Fruit fly (Drosophila melanogaster): ENCODE results near the gene CAH8.

CAH8 gene

DNA sequence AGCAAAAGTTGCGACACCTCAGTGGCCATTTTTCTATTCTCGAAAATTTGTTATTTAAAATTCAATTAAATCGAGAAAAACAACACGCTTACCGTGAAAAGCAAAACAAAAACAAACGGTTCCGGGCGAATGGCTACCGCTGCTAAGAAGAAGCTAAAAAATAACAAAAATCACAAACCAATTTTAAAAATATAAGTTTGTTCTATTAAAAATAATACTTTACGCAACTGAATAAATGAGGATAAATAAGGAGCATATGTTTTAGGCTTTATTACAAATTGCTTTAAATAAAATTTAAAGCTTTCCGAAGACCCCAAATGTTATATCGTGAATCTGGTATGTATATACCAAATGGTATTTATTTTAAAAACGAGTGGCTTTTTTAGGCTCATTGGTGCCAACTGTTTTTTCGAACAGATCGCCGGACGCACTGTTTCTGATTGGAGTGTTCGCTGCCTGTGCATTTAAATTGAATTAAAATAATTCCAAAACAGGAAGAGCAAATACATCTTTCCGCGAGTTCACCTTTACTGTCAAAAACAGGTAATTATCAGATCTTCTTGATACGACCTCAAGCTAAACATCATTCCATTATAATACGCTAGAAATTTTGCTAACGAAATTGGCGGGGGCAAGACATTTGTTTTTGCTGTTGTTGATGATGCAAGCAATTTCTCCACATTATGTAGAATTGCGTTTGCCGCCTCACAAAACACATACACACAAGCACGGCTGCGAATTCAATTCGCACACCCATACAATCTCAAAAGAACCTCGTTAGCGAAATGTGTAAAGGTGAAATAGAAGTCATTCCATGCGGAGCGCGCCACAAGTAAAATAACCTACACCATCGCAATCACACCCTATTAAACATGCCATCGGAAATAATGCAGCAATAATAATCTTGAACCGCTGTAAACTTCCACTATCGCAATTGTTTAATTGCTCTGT lies 22.1 kb downstream of the CAH8 start, which contains the start of the genes Polr3F and PyK (continued):
- TF ChIP-seq Hand (GFP tag; optimal IDR thresholded peaks at IDR 0.05) (no peak), nau (GFP tag; optimal IDR thresholded peaks at IDR 0.05) (no peak), MTF-1 (GFP tag; optimal IDR thresholded peaks at IDR 0.05; ENCODE audit: borderline replicate concordance) (no peak), tll (GFP tag; optimal IDR thresholded peaks at IDR 0.05) (no peak), Ada2b (GFP tag; IDR thresholded peaks at IDR 0.05) (no peak; the same call in 1 of the 2 replicates), Nf-YB (GFP tag; optimal IDR thresholded peaks at IDR 0.05) (peak; percentile 14), CG11247 (GFP tag; IDR thresholded peaks at IDR 0.05) (no peak), CG12236 (GFP tag; optimal IDR thresholded peaks at IDR 0.05) (no peak), schlank (tag; optimal IDR thresholded peaks at IDR 0.05) (no peak), CG32532 (GFP tag; IDR thresholded peaks at IDR 0.05) (no peak), gro (GFP tag; optimal IDR thresholded peaks at IDR 0.05) (no peak), chm (GFP tag; IDR thresholded peaks at IDR 0.05) (no peak), HLHmδ (GFP tag; optimal IDR thresholded peaks at IDR 0.05) (no peak), yki (optimal IDR thresholded peaks at IDR 0.05) (no peak), toy (GFP tag; IDR thresholded peaks at IDR 0.05) (no peak), CG1603 (tag; optimal IDR thresholded peaks at IDR 0.05) (no peak), sens-2 (GFP tag; IDR thresholded peaks at IDR 0.05) (no peak), CG13296 (GFP tag; optimal IDR thresholded peaks at IDR 0.05) (peak; percentile 4), trem (tag; optimal IDR thresholded peaks at IDR 0.05) (peak; percentile 57), tx (GFP tag; optimal IDR thresholded peaks at IDR 0.05) (no peak), CG13123 (GFP tag; optimal IDR thresholded peaks at IDR 0.05) (no peak), CG15601 (tag; optimal IDR thresholded peaks at IDR 0.05) (peak; percentile 40), CG6254 (GFP tag; optimal IDR thresholded peaks at IDR 0.05) (no peak), CG6683 (GFP tag; optimal IDR thresholded peaks at IDR 0.05) (no peak), Rx (GFP tag; IDR thresholded peaks at IDR 0.05) (no peak), ara (GFP tag; IDR thresholded peaks at IDR 0.05) (no peak), Asciz (GFP tag; optimal IDR thresholded peaks at IDR 0.05) (no peak), CG18262 (tag; optimal IDR thresholded peaks at IDR 0.05) (peak; percentile 34), Hmr (GFP tag; optimal IDR thresholded peaks at IDR 0.05) (peak; percentile 51), chn (GFP tag; optimal IDR thresholded peaks at IDR 0.05) (no peak), ham (GFP tag; IDR thresholded peaks at IDR 0.05) (no peak), CG17385 (GFP tag; optimal IDR thresholded peaks at IDR 0.05) (peak; percentile 98), jigr1 (GFP tag; IDR thresholded peaks at IDR 0.05) (no peak), CG8924 (tag; optimal IDR thresholded peaks at IDR 0.05) (peak; percentile 34), CG32772 (GFP tag; IDR thresholded peaks at IDR 0.05) (no peak), NC2α (GFP tag; optimal IDR thresholded peaks at IDR 0.05) (no peak), CG7987 (GFP tag; optimal IDR thresholded peaks at IDR 0.05) (no peak), hkb (optimal IDR thresholded peaks at IDR 0.05) (no peak), hkb (GFP tag; IDR thresholded peaks at IDR 0.05) (peak; percentile 28), CG17612 (GFP tag; IDR thresholded peaks at IDR 0.05) (no peak), ATbp (GFP tag; optimal IDR thresholded peaks at IDR 0.05) (no peak), prd (optimal IDR thresholded peaks at IDR 0.05) (no peak), prd (GFP tag; IDR thresholded peaks at IDR 0.05) (no peak), Oli (tag; optimal IDR thresholded peaks at IDR 0.05) (no peak), Lim3 (GFP tag; IDR thresholded peaks at IDR 0.05) (no peak), al (GFP tag; IDR thresholded peaks at IDR 0.05) (no peak), CG11723 (GFP tag; optimal IDR thresholded peaks at IDR 0.05) (no peak), exex (tag; optimal IDR thresholded peaks at IDR 0.05) (peak; percentile 10), Spps (tag; optimal IDR thresholded peaks at IDR 0.05) (no peak), CG5180 (GFP tag; optimal IDR thresholded peaks at IDR 0.05) (no peak)

All from whole organism, embryonic.